Fruit fly (Drosophila melanogaster): ENCODE data around the gene pzg.
A peak's percentile ranks its signal among the peaks of the same experiment; 100 is the strongest.

The pzg gene

DNA sequence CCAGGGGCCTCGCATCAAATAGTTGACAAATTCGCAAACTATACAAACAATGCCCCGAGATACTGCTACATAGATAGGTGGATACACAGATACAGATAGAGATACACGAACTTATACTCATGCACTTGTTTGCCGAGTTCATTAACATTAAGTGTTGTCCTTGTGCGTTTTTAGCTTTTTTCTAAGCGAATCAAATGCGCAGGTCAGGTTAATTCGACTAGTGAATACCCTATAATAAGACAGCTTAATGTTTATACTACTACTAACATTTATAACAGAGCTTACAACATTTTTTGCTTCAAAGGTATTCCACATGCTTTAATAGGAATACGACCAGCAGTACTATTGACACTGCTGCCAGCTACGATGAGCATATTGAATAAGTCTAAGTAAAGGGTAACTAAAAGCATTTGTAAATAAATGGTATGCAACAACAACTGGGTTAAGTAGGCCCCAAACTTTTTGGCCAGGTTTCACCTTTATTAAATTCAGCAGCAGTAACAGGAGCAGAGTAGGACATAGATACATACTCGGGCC lies 44.4 kb upstream of the pzg start (continued):
- TF ChIP-seq HLH54F (GFP tag; optimal IDR thresholded peaks at IDR 0.05) = no peak
- TF ChIP-seq org-1 (GFP tag; optimal IDR thresholded peaks at IDR 0.05) = peak; percentile 16
- no peak for TF ChIP-seq CG13123 (GFP tag; optimal IDR thresholded peaks at IDR 0.05)
- no peak for TF ChIP-seq Lim3 (GFP tag; IDR thresholded peaks at IDR 0.05)
- no peak for TF ChIP-seq Dip2 (GFP tag; IDR thresholded peaks at IDR 0.05)
- no peak for TF ChIP-seq pfk (GFP tag; optimal IDR thresholded peaks at IDR 0.05)
- TF ChIP-seq CG17186 (GFP tag; optimal IDR thresholded peaks at IDR 0.05) = no peak
- TF ChIP-seq HLH3B (GFP tag; IDR thresholded peaks at IDR 0.05) = no peak
- TF ChIP-seq gem (tag; optimal IDR thresholded peaks at IDR 0.05) = peak; percentile 40
- TF ChIP-seq CG9437 (GFP tag; optimal IDR thresholded peaks at IDR 0.05) = no peak
- no peak for TF ChIP-seq CG9797 (GFP tag; optimal IDR thresholded peaks at IDR 0.05)
- TF ChIP-seq sisA (GFP tag; IDR thresholded peaks at IDR 0.05) = no peak
- TF ChIP-seq dan (GFP tag; IDR thresholded peaks at IDR 0.05) = no peak
- no peak for TF ChIP-seq hth (optimal IDR thresholded peaks at IDR 0.05)
- no peak for TF ChIP-seq Spps (tag; optimal IDR thresholded peaks at IDR 0.05)
- no peak for TF ChIP-seq CG1233 (GFP tag; optimal IDR thresholded peaks at IDR 0.05)
- TF ChIP-seq B-H1 (GFP tag; IDR thresholded peaks at IDR 0.05) = no peak
- no peak for TF ChIP-seq Atf6 (GFP tag; IDR thresholded peaks at IDR 0.05)
- no peak for TF ChIP-seq Hmx (GFP tag; optimal IDR thresholded peaks at IDR 0.05)
- no peak for TF ChIP-seq Ssrp (tag; optimal IDR thresholded peaks at IDR 0.05)
- TF ChIP-seq cas (GFP tag; IDR thresholded peaks at IDR 0.05) = no peak
- TF ChIP-seq sens (GFP tag) = no peak
- no peak for TF ChIP-seq disco-r (GFP tag; optimal IDR thresholded peaks at IDR 0.05)
- no peak for TF ChIP-seq vnd (GFP tag; IDR thresholded peaks at IDR 0.05; ENCODE audit: partially characterized antibody)
- TF ChIP-seq inv (GFP tag; IDR thresholded peaks at IDR 0.05; ENCODE audit: partially characterized antibody) = no peak
- TF ChIP-seq Deaf1 (tag; optimal IDR thresholded peaks at IDR 0.05) = no peak
- no peak for TF ChIP-seq otp (GFP tag; IDR thresholded peaks at IDR 0.05)
- peak; percentile 13 for TF ChIP-seq lab (GFP tag; optimal IDR thresholded peaks at IDR 0.05)
- TF ChIP-seq CG4730 (GFP tag; IDR thresholded peaks at IDR 0.05) = no peak
- no peak for TF ChIP-seq vfl (GFP tag; optimal IDR thresholded peaks at IDR 0.05)
- TF ChIP-seq CG1792 (GFP tag; optimal IDR thresholded peaks at IDR 0.05) = no peak
- TF ChIP-seq chif (GFP tag; optimal IDR thresholded peaks at IDR 0.05) = no peak
- TF ChIP-seq scrt (GFP tag; optimal IDR thresholded peaks at IDR 0.05) = no peak
- no peak for TF ChIP-seq CG33557 (GFP tag; optimal IDR thresholded peaks at IDR 0.05)
- no peak for TF ChIP-seq CG13775 (GFP tag; optimal IDR thresholded peaks at IDR 0.05)
- TF ChIP-seq CG14965 (GFP tag; optimal IDR thresholded peaks at IDR 0.05; ENCODE audit: borderline replicate concordance) = no peak
- no peak for TF ChIP-seq ab (GFP tag; optimal IDR thresholded peaks at IDR 0.05)
- no peak for TF ChIP-seq NC2α (GFP tag; optimal IDR thresholded peaks at IDR 0.05)
- TF ChIP-seq CG15269 (tag; optimal IDR thresholded peaks at IDR 0.05) = peak; percentile 21
- no peak for TF ChIP-seq Hey (tag; optimal IDR thresholded peaks at IDR 0.05)
- no peak for TF ChIP-seq MBD-R2 (GFP tag; IDR thresholded peaks at IDR 0.05)
- no peak for TF ChIP-seq CG16815 (GFP tag; optimal IDR thresholded peaks at IDR 0.05)
- peak; percentile 29 for TF ChIP-seq CG13424 (tag; optimal IDR thresholded peaks at IDR 0.05)
- TF ChIP-seq CG14050 (GFP tag; IDR thresholded peaks at IDR 0.05) = no peak
- no peak for TF ChIP-seq Max (GFP tag; optimal IDR thresholded peaks at IDR 0.05)
- peak; percentile 18 for TF ChIP-seq CG13624 (GFP tag; optimal IDR thresholded peaks at IDR 0.05)
- TF ChIP-seq HLHmδ (GFP tag; optimal IDR thresholded peaks at IDR 0.05) = no peak
- no peak for TF ChIP-seq Taf1 (GFP tag; IDR thresholded peaks at IDR 0.05)
- no peak for TF ChIP-seq Tbp (GFP tag; optimal IDR thresholded peaks at IDR 0.05)
- TF ChIP-seq luna (GFP tag; optimal IDR thresholded peaks at IDR 0.05) = no peak
- TF ChIP-seq tio (GFP tag; optimal IDR thresholded peaks at IDR 0.05) = no peak
- TF ChIP-seq fd3F (GFP tag; optimal IDR thresholded peaks at IDR 0.05) = peak; percentile 44

Measured in whole organism, embryonic.